Worm (Caenorhabditis elegans) whole organism, late embryonic: ENCODE results near the gene H37A05.4.

Experiments
- Y22D7AL.16 ChIP-seq: sonication (generic microtip); optimal IDR thresholded peaks from 2 replicates; lab custom pipeline; 2016; ENCODE audit warnings: missing genetic modification characterization, missing compliant biosample characterization
- ceh-18 ChIP-seq: sonication (generic microtip); optimal IDR thresholded peaks from 2 replicates; lab custom pipeline; 2016; ENCODE audit warnings: missing genetic modification characterization, missing compliant biosample characterization
- ceh-19 ChIP-seq: fragments of 200-800 bp; sonication (Bioruptor generic); optimal IDR thresholded peaks from 2 replicates; lab custom pipeline; 2018; ENCODE audit warnings: mild to moderate bottlenecking, missing genetic modification characterization, missing compliant biosample characterization
- ceh-2 ChIP-seq: sonication (generic microtip); optimal IDR thresholded peaks from 2 replicates; lab custom pipeline; 2016; ENCODE audit warnings: missing genotype, missing genetic modification characterization, missing compliant biosample characterization
- ceh-45 ChIP-seq: fragments of 200-800 bp; sonication (Bioruptor generic); IDR thresholded peaks from 2 replicates; pipeline ENCODE4 v1.3.6; 2022; ENCODE audit warnings: missing genetic modification reagents, missing genetic modification characterization, missing compliant biosample characterization
- mec-3 ChIP-seq: sonication (generic microtip); optimal IDR thresholded peaks from 2 replicates; lab custom pipeline; 2016; ENCODE audit warnings: borderline replicate concordance, missing genetic modification characterization, missing compliant biosample characterization
- pag-3 ChIP-seq: sonication (generic microtip); optimal IDR thresholded peaks from 2 replicates; lab custom pipeline; 2016; ENCODE audit warnings: missing compliant biosample characterization, missing genetic modification characterization, borderline replicate concordance
- pax-1 ChIP-seq: fragments of 150-350 bp; optimal IDR thresholded peaks from 2 replicates; lab custom pipeline; 2014; ENCODE audit warnings: missing biosample characterization, missing genetic modification characterization
- sdc-2 ChIP-seq: sonication (generic microtip); optimal IDR thresholded peaks from 2 replicates; lab custom pipeline; 2016; ENCODE audit warnings: missing genotype, missing genetic modification characterization, missing compliant biosample characterization
- sox-4 ChIP-seq: sonication (generic microtip); optimal IDR thresholded peaks from 2 replicates; lab custom pipeline; 2017; ENCODE audit warnings: mild to moderate bottlenecking, missing genetic modification characterization, inconsistent platforms, missing compliant biosample characterization
- tbx-2 ChIP-seq: sonication (generic microtip); optimal IDR thresholded peaks from 2 replicates; lab custom pipeline; 2016; ENCODE audit warnings: missing genetic modification characterization, missing compliant biosample characterization
- unc-55 ChIP-seq: sonication (generic microtip); optimal IDR thresholded peaks from 2 replicates; lab custom pipeline; 2017; ENCODE audit warnings: missing biosample characterization, missing genetic modification reagents, missing genetic modification characterization

ce11 chrV:13627103-13627623, 22.4 kb downstream of the H37A05.4 start, which contains the start of gene sde-2:
- TF ChIP-seq pax-1 (tag; lab: Kevin White, UChicago) (no peak), ceh-18 (no peak), sdc-2 (tag; lab: Kevin White, UChicago) (no peak), unc-55 (no peak), ceh-2 (tag; lab: Kevin White, UChicago) (no peak), sox-4 (tag; lab: Kevin White, UChicago) (no peak), mec-3 (tag; lab: Kevin White, UChicago) (no peak), tbx-2 (tag; lab: Kevin White, UChicago) (no peak), Y22D7AL.16 (tag; lab: Kevin White, UChicago) (no peak), pag-3 (tag; lab: Kevin White, UChicago) (no peak), ceh-19 (GFP tag; lab: Kevin White, UChicago) (no peak), ceh-45 (GFP tag; lab: Robert Waterston, UW) (no peak)
